Worm (Caenorhabditis elegans) whole organism, late embryonic: ENCODE data around the gene C05D9.7.

Source experiments
- ama-1 ChIP-seq: fragments of 150-350 bp; optimal IDR thresholded peaks from 2 replicates; lab custom pipeline; 2014
- ceh-34 ChIP-seq: sonication (generic microtip); optimal IDR thresholded peaks from 2 replicates; lab custom pipeline; 2016; ENCODE audit warnings: mild to moderate bottlenecking, missing genetic modification characterization, missing compliant biosample characterization
- hlh-8 ChIP-seq: sonication (generic microtip); optimal IDR thresholded peaks from 2 replicates; lab custom pipeline; 2016; ENCODE audit warnings: missing genotype, missing genetic modification characterization, missing compliant biosample characterization
- nhr-11 ChIP-seq: fragments of 150-350 bp; optimal IDR thresholded peaks from 2 replicates; lab custom pipeline; 2014; ENCODE audit warnings: missing biosample characterization, missing genetic modification characterization
- odd-2 ChIP-seq: sonication (generic microtip); optimal IDR thresholded peaks from 2 replicates; lab custom pipeline; 2017; ENCODE audit warnings: antibody characterized with exemption, mild to moderate bottlenecking, missing genetic modification characterization, missing compliant biosample characterization
- unc-55 ChIP-seq: sonication (generic microtip); optimal IDR thresholded peaks from 2 replicates; lab custom pipeline; 2017; ENCODE audit warnings: missing biosample characterization, missing genetic modification reagents, missing genetic modification characterization
- unc-86 ChIP-seq: sonication (generic microtip); optimal IDR thresholded peaks from 2 replicates; lab custom pipeline; 2016; ENCODE audit warnings: missing genetic modification characterization, missing compliant biosample characterization

ce11 chrX:1122198-1122597 lies 3.0 kb upstream of the C05D9.7 start:
- TF ChIP-seq unc-86 (tag; lab: Kevin White, UChicago) (no peak), odd-2 (tag; lab: Kevin White, UChicago) (no peak), unc-55 (GFP tag; lab: Kevin White, UChicago) (peak; percentile 25), ceh-34 (tag; lab: Kevin White, UChicago) (no peak), hlh-8 (no peak), ama-1 (lab: Kevin White, UChicago) (no peak), nhr-11 (tag; lab: Kevin White, UChicago) (no peak)
